Worm (Caenorhabditis elegans): Measurements from ENCODE around the gene C31B8.9.

DNA sequence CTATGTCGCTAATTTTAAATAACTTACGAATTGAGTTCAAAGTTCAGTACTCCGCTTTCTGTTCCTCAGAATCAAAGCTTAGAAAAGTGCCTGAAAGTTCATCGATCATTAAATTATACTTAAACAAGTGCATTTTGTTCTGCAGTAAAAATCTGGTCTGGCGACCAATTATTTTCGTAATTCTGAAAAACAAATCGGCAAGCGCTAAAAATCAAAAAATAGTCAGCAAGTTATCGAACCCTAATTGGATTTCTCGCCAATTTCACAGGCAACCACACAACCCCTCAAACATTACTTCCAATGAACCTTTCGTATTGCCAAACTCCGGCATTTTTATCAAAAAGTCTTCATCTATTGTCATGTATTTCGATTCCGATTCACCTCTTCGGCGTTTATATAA, 49.8 kb downstream of the C31B8.9 start, which contains the start of gene srh-272:
- TF ChIP-seq lin-39 (tag; optimal IDR thresholded peaks at IDR 0.05) (no peak), nhr-21 (tag; optimal IDR thresholded peaks at IDR 0.05) (no peak), ztf-11 (tag; optimal IDR thresholded peaks at IDR 0.05) (no peak), egl-27 (tag; optimal IDR thresholded peaks at IDR 0.05) (no peak), ZK546.5 (tag; optimal IDR thresholded peaks at IDR 0.05) (no peak), snpc-4 (tag; optimal IDR thresholded peaks at IDR 0.05) (no peak), ztf-1 (GFP tag; conservative IDR thresholded peaks at IDR 0.05) (no peak), C34F6.9 (tag; optimal IDR thresholded peaks at IDR 0.05) (no peak), aly-2 (tag; optimal IDR thresholded peaks at IDR 0.05) (no peak)
